Fruit fly (Drosophila melanogaster) whole organism, embryonic: ENCODE measurements around the gene CG33230.

Experiments
- ATbp ChIP-seq: fragments of 200-800 bp; sonication (Bioruptor generic); optimal IDR thresholded peaks from 2 replicates; lab custom pipeline; 2017; ENCODE audit warnings: missing biosample characterization, mild to moderate bottlenecking, missing genetic modification characterization, missing genetic modification reagents
- CG10654 ChIP-seq: fragments of 200-800 bp; sonication (Bioruptor generic); optimal IDR thresholded peaks from 2 replicates; lab custom pipeline; 2016; ENCODE audit warnings: missing biosample characterization, missing genetic modification characterization
- CG12104 ChIP-seq: fragments of 200-800 bp; sonication (Bioruptor generic); optimal IDR thresholded peaks from 3 replicates; lab custom pipeline; 2016; ENCODE audit warnings: missing biosample characterization, missing genetic modification characterization
- CG12219 ChIP-seq: fragments of 200-800 bp; sonication (Bioruptor generic); optimal IDR thresholded peaks from 3 replicates; lab custom pipeline; 2018; ENCODE audit warnings: missing biosample characterization, mild to moderate bottlenecking, missing genetic modification characterization
- CG12769 ChIP-seq: fragments of 200-800 bp; sonication (Bioruptor generic); optimal IDR thresholded peaks from 2 replicates; lab custom pipeline; 2019; ENCODE audit warnings: missing biosample characterization, mild to moderate bottlenecking, missing genetic modification characterization, moderate library complexity
- CG13424 ChIP-seq: fragments of 200-800 bp; sonication (Bioruptor generic); optimal IDR thresholded peaks from 2 replicates; lab custom pipeline; 2019; ENCODE audit warnings: missing biosample characterization, mild to moderate bottlenecking, missing genetic modification characterization, moderate library complexity
- CG14710 ChIP-seq: fragments of 200-800 bp; sonication (Bioruptor generic); optimal IDR thresholded peaks from 3 replicates; lab custom pipeline; 2019; ENCODE audit warnings: missing biosample characterization, mild to moderate bottlenecking, missing genetic modification characterization, moderate library complexity
- CG15073 ChIP-seq: fragments of 200-800 bp; sonication (Bioruptor generic); optimal IDR thresholded peaks from 2 replicates; lab custom pipeline; 2016; ENCODE audit warnings: missing biosample characterization, missing genetic modification characterization
- CG2712 ChIP-seq: fragments of 200-800 bp; optimal IDR thresholded peaks from 3 replicates; lab custom pipeline; 2019; ENCODE audit warnings: missing biosample characterization, mild to moderate bottlenecking, missing genetic modification characterization, moderate library complexity
- CG32772 ChIP-seq: fragments of 200-800 bp; sonication (Bioruptor generic); IDR thresholded peaks from 2 replicates; pipeline ENCODE4 v1.3.6; 2022; ENCODE audit warnings: missing biosample characterization, missing genetic modification characterization
- CG6765 ChIP-seq: fragments of 200-800 bp; sonication (Bioruptor generic); optimal IDR thresholded peaks from 3 replicates; lab custom pipeline; 2017; ENCODE audit warnings: missing biosample characterization, mild to moderate bottlenecking, missing genetic modification characterization
- CG6791 ChIP-seq: fragments of 200-800 bp; sonication (Bioruptor generic); IDR thresholded peaks from 3 replicates; pipeline ENCODE4 v1.3.6; 2022; ENCODE audit warnings: missing biosample characterization, missing genetic modification characterization; ENCODE audit not compliant: partially characterized antibody
- CG7928 ChIP-seq: fragments of 200-800 bp; sonication (Bioruptor generic); optimal IDR thresholded peaks from 2 replicates; lab custom pipeline; 2017; ENCODE audit warnings: missing biosample characterization, mild to moderate bottlenecking, missing genetic modification characterization
- CG8290 ChIP-seq, 3 experiments: fragments of 200-800 bp; sonication (Bioruptor generic); optimal IDR thresholded peaks; 2 replicates each; lab custom pipeline; 2016 to 2019; ENCODE audit warnings: missing biosample characterization in 3 of 3, missing genetic modification characterization in 3 of 3, mild to moderate bottlenecking in 2 of 3, moderate library complexity in 1 of 3
- CG8765 ChIP-seq: fragments of 200-800 bp; sonication (Bioruptor generic); IDR thresholded peaks from 2 replicates; pipeline ENCODE4 v1.3.6; 2022; ENCODE audit warnings: missing biosample characterization, missing genetic modification characterization
- Dip2 ChIP-seq: fragments of 200-800 bp; sonication (Bioruptor generic); IDR thresholded peaks from 2 replicates; pipeline ENCODE4 v1.3.6; 2022; ENCODE audit warnings: missing biosample characterization, missing genetic modification characterization
- E2f1 ChIP-seq: fragments of 200-800 bp; sonication (Bioruptor generic); IDR thresholded peaks from 2 replicates; pipeline ENCODE4 v1.3.6; 2022; ENCODE audit warnings: missing biosample characterization, missing genetic modification characterization
- HLH3B ChIP-seq: fragments of 200-800 bp; sonication (Bioruptor generic); IDR thresholded peaks from 2 replicates; pipeline ENCODE4 v1.3.6; 2022; ENCODE audit warnings: missing biosample characterization, missing genetic modification characterization
- Hmx ChIP-seq: fragments of 200-800 bp; sonication (Bioruptor generic); optimal IDR thresholded peaks from 2 replicates; lab custom pipeline; 2016; ENCODE audit warnings: missing biosample characterization, missing genetic modification characterization
- Nf-YB ChIP-seq: fragments of 200-800 bp; sonication (Bioruptor generic); optimal IDR thresholded peaks from 3 replicates; lab custom pipeline; 2019; ENCODE audit warnings: missing biosample characterization, mild to moderate bottlenecking, missing genetic modification characterization, moderate library complexity
- PHDP ChIP-seq: fragments of 200-800 bp; sonication (Bioruptor generic); optimal IDR thresholded peaks from 3 replicates; lab custom pipeline; 2018; ENCODE audit warnings: missing biosample characterization, mild to moderate bottlenecking, missing genetic modification characterization, moderate library complexity
- Six4 ChIP-seq: fragments of 200-800 bp; sonication (Bioruptor generic); optimal IDR thresholded peaks from 2 replicates; lab custom pipeline; 2016; ENCODE audit warnings: missing biosample characterization, missing genetic modification characterization
- Stat92E ChIP-seq, 3 experiments: fragments of >200 bp in 2 of 3; fragments of 200-800 bp in 1 of 3; sonication (Bioruptor generic) in 1 of 3; optimal IDR thresholded peaks; 2 replicates each; lab custom pipeline; 2017 to 2019; ENCODE audit warnings: missing biosample characterization in 3 of 3, missing genetic modification characterization in 3 of 3, mild to moderate bottlenecking in 1 of 3, moderate library complexity in 1 of 3
- abd-A ChIP-seq: fragments of 200-800 bp; sonication (Bioruptor generic); optimal IDR thresholded peaks from 3 replicates; lab custom pipeline; 2019; ENCODE audit warnings: missing biosample characterization, mild to moderate bottlenecking, missing genetic modification characterization, moderate library complexity
- ato ChIP-seq: fragments of 200-800 bp; sonication (Bioruptor generic); IDR thresholded peaks from 2 replicates; pipeline ENCODE4 v1.3.6; 2022; ENCODE audit warnings: missing biosample characterization, missing genetic modification characterization; ENCODE audit not compliant: partially characterized antibody
- az2 ChIP-seq: fragments of 200-800 bp; sonication (Bioruptor generic); optimal IDR thresholded peaks from 3 replicates; lab custom pipeline; 2016; ENCODE audit warnings: missing biosample characterization, missing genetic modification characterization
- bab2 ChIP-seq: fragments of 200-800 bp; sonication (Bioruptor generic); optimal IDR thresholded peaks from 2 replicates; lab custom pipeline; 2016; ENCODE audit warnings: missing biosample characterization, missing genetic modification characterization
- bsh ChIP-seq, 2 experiments: fragments of 200-800 bp; sonication (Bioruptor generic); optimal IDR thresholded peaks; 2 replicates each; lab custom pipeline; 2017 to 2018; ENCODE audit warnings: mild to moderate bottlenecking in 2 of 2, missing biosample characterization in 2 of 2, missing genetic modification characterization in 2 of 2, moderate library complexity in 1 of 2
- cwo ChIP-seq: fragments of 200-800 bp; sonication (Bioruptor generic); optimal IDR thresholded peaks from 3 replicates; lab custom pipeline; 2017; ENCODE audit warnings: missing biosample characterization, missing genetic modification characterization, mild to moderate bottlenecking, moderate library complexity, missing genetic modification reagents
- dmrt99B ChIP-seq: fragments of 200-800 bp; sonication (Bioruptor generic); optimal IDR thresholded peaks from 2 replicates; lab custom pipeline; 2018; ENCODE audit warnings: missing biosample characterization, mild to moderate bottlenecking, missing genetic modification characterization, moderate library complexity
- dpn ChIP-seq, 2 experiments: fragments of 200-800 bp; sonication (Bioruptor generic); optimal IDR thresholded peaks; 3 replicates each; lab custom pipeline; 2016; ENCODE audit warnings: missing biosample characterization in 2 of 2, missing genetic modification characterization in 2 of 2
- dysf ChIP-seq: fragments of 200-800 bp; sonication (Bioruptor generic); IDR thresholded peaks from 3 replicates; pipeline ENCODE4 v1.3.6; 2022; ENCODE audit warnings: missing biosample characterization, missing genetic modification characterization
- fd3F ChIP-seq: fragments of 200-800 bp; sonication (Bioruptor generic); optimal IDR thresholded peaks from 2 replicates; lab custom pipeline; 2018; ENCODE audit warnings: missing biosample characterization, mild to moderate bottlenecking, missing genetic modification characterization, moderate library complexity
- ind ChIP-seq: fragments of 200-800 bp; sonication (Bioruptor generic); optimal IDR thresholded peaks from 3 replicates; lab custom pipeline; 2016; ENCODE audit warnings: missing biosample characterization, missing genetic modification characterization
- inv ChIP-seq: fragments of 200-800 bp; sonication (Bioruptor generic); IDR thresholded peaks from 2 replicates; pipeline ENCODE4 v1.3.6; 2022; ENCODE audit warnings: missing biosample characterization, missing genetic modification characterization; ENCODE audit not compliant: partially characterized antibody
- kah ChIP-seq: fragments of 200-800 bp; sonication (Bioruptor generic); optimal IDR thresholded peaks from 2 replicates; lab custom pipeline; 2018; ENCODE audit warnings: missing biosample characterization, mild to moderate bottlenecking, missing genetic modification characterization
- kni ChIP-seq: fragments of 200-800 bp; sonication (Bioruptor generic); optimal IDR thresholded peaks from 3 replicates; lab custom pipeline; 2017; ENCODE audit warnings: mild to moderate bottlenecking, missing biosample characterization, missing genetic modification reagents, missing genetic modification characterization
- p53 ChIP-seq: fragments of 200-800 bp; sonication (Bioruptor generic); optimal IDR thresholded peaks from 2 replicates; lab custom pipeline; 2016; ENCODE audit warnings: missing biosample characterization, missing genetic modification characterization
- pita ChIP-seq: fragments of 200-800 bp; sonication (Bioruptor generic); optimal IDR thresholded peaks from 2 replicates; lab custom pipeline; 2017; ENCODE audit warnings: missing biosample characterization, mild to moderate bottlenecking, missing genetic modification characterization
- run ChIP-seq: fragments of 200-800 bp; sonication (Bioruptor generic); optimal IDR thresholded peaks from 3 replicates; lab custom pipeline; 2018; ENCODE audit warnings: missing biosample characterization, mild to moderate bottlenecking, missing genetic modification characterization
- sisA ChIP-seq: fragments of 200-800 bp; sonication (Bioruptor generic); IDR thresholded peaks from 2 replicates; pipeline ENCODE4 v1.3.6; 2022; ENCODE audit warnings: missing biosample characterization, missing genetic modification characterization
- slp2 ChIP-seq: fragments of 200-800 bp; sonication (Bioruptor generic); optimal IDR thresholded peaks from 2 replicates; lab custom pipeline; 2016; ENCODE audit warnings: missing biosample characterization, missing genetic modification characterization
- so ChIP-seq: fragments of 200-800 bp; sonication (Bioruptor generic); IDR thresholded peaks from 3 replicates; pipeline ENCODE4 v1.3.6; 2022; ENCODE audit warnings: missing biosample characterization, missing genetic modification characterization
- tll ChIP-seq, 2 experiments: fragments of 200-800 bp in 1 of 2; fragments of >200 bp in 1 of 2; sonication (Bioruptor generic) in 1 of 2; optimal IDR thresholded peaks; 2 replicates each; lab custom pipeline; 2017 to 2019; ENCODE audit warnings: missing biosample characterization in 2 of 2, missing genetic modification characterization in 2 of 2, mild to moderate bottlenecking in 1 of 2, moderate library complexity in 1 of 2
- trem ChIP-seq: fragments of 200-800 bp; optimal IDR thresholded peaks from 3 replicates; lab custom pipeline; 2019; ENCODE audit warnings: missing biosample characterization, mild to moderate bottlenecking, missing genetic modification characterization, moderate library complexity
- trh ChIP-seq: fragments of 200-800 bp; sonication (Bioruptor generic); optimal IDR thresholded peaks from 2 replicates; lab custom pipeline; 2016; ENCODE audit warnings: missing biosample characterization, missing genetic modification characterization
- unpg ChIP-seq: fragments of 200-800 bp; sonication (Bioruptor generic); optimal IDR thresholded peaks from 3 replicates; lab custom pipeline; 2018; ENCODE audit warnings: missing biosample characterization, mild to moderate bottlenecking, missing genetic modification characterization, moderate library complexity
- z ChIP-seq: fragments of 200-800 bp; sonication (Bioruptor generic); IDR thresholded peaks from 3 replicates; pipeline ENCODE4 v1.3.6; 2022; ENCODE audit warnings: missing biosample characterization, missing genetic modification characterization
- zf30C ChIP-seq: fragments of 200-800 bp; sonication (Bioruptor generic); optimal IDR thresholded peaks from 3 replicates; lab custom pipeline; 2018; ENCODE audit warnings: missing biosample characterization, mild to moderate bottlenecking, missing genetic modification characterization

Gene CG33230

DNA sequence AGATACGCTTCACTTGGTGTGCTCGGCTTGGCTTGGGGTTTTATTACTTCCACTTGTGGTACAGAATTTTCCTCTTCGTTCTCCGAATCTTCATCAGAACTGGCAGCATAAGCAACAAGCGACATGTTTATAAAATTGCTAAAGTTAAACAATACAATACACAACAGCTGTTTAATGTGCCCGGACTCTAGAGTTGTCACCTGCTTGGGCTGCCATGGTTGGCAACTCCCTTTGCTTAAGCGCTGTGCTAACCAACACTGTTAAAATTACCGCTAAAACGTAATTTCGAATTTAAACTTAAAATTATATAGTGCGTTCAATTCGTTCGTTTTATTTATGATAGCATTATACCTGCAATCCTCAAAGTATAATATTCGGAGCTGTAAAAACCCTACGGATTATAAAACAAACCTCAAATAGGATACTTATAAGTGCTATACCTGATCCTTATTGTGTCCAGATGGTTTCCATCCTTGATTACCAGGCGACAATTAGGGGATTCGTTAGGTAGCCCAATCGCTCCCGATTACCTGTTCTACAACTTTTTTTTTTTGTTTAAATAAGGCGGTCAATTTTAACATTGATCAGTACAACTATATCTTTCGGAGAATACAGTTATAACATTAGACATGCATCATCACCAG, 29.2 kb downstream of the CG33230 start, which contains the start of the genes CG17249 and Bro (continued):
- TF ChIP-seq fd3F (GFP tag; lab: Kevin White, UChicago) (no peak), CG32772 (GFP tag; lab: Robert Waterston, UW) (no peak), CG10654 (GFP tag; lab: Kevin White, UChicago) (no peak), CG12219 (GFP tag; lab: Kevin White, UChicago) (no peak), ATbp (GFP tag; lab: Kevin White, UChicago) (no peak), z (GFP tag; lab: Robert Waterston, UW) (no peak), ato (GFP tag; lab: Robert Waterston, UW) (no peak), dpn (GFP tag; optimal IDR thresholded peaks at IDR 0.05; lab: Kevin White, UChicago) (peak; percentile 41 to 64), tll (GFP tag; optimal IDR thresholded peaks at IDR 0.05; lab: Kevin White, UChicago) (no peak), CG6765 (no peak), CG12769 (tag; lab: Kevin White, UChicago) (peak; percentile 59), CG12104 (peak; percentile 18), kah (GFP tag; lab: Kevin White, UChicago) (peak; percentile 29), abd-A (tag; lab: Kevin White, UChicago) (no peak), so (GFP tag; lab: Robert Waterston, UW) (no peak), CG6791 (GFP tag; lab: Robert Waterston, UW) (no peak), p53 (no peak), E2f1 (GFP tag; lab: Robert Waterston, UW) (no peak), HLH3B (GFP tag; lab: Robert Waterston, UW) (no peak), dmrt99B (tag; lab: Kevin White, UChicago) (no peak), kni (GFP tag; lab: Kevin White, UChicago) (no peak), CG7928 (GFP tag; lab: Kevin White, UChicago) (no peak), inv (GFP tag; lab: Robert Waterston, UW) (peak; percentile 29; the same call in 1 of the 2 replicates), CG13424 (no peak), unpg (no peak), trh (no peak), Stat92E (GFP tag; optimal IDR thresholded peaks at IDR 0.05; lab: Kevin White, UChicago) (no peak), CG8290 (GFP tag; optimal IDR thresholded peaks at IDR 0.05; lab: Kevin White, UChicago) (no peak), CG8290 (tag; optimal IDR thresholded peaks at IDR 0.05; lab: Kevin White, UChicago) (peak in 1 of 2 experiments; percentile 84), bab2 (GFP tag; lab: Kevin White, UChicago) (peak; percentile 14), slp2 (GFP tag; lab: Kevin White, UChicago) (no peak), Nf-YB (GFP tag; lab: Kevin White, UChicago) (no peak), CG8765 (no peak), PHDP (tag; lab: Kevin White, UChicago) (no peak), Dip2 (GFP tag; lab: Robert Waterston, UW) (no peak), CG2712 (tag; lab: Kevin White, UChicago) (peak; percentile 24), zf30C (no peak), dysf (GFP tag; lab: Robert Waterston, UW) (no peak), Hmx (GFP tag; lab: Kevin White, UChicago) (no peak), pita (no peak), cwo (GFP tag; lab: Kevin White, UChicago) (no peak), ind (no peak), bsh (GFP tag; optimal IDR thresholded peaks at IDR 0.05; lab: Kevin White, UChicago) (no peak), sisA (GFP tag; lab: Robert Waterston, UW) (no peak), CG15073 (GFP tag; lab: Kevin White, UChicago) (no peak), Six4 (GFP tag; lab: Kevin White, UChicago) (no peak), trem (tag; lab: Kevin White, UChicago) (peak; percentile 46), CG14710 (tag; lab: Kevin White, UChicago) (peak; percentile 71), run (tag; lab: Kevin White, UChicago) (no peak), az2 (GFP tag; lab: Kevin White, UChicago) (peak; percentile 26)
